Worm (Caenorhabditis elegans) whole organism, young adult: ENCODE data around the gene C33D9.3.

Experiments
- B0261.1 ChIP-seq: sonication (generic microtip); optimal IDR thresholded peaks from 2 replicates; lab custom pipeline; 2016; ENCODE audit warnings: mild to moderate bottlenecking, missing genetic modification characterization, moderate library complexity, missing compliant biosample characterization
- C06A6.2 ChIP-seq: fragments of 200-800 bp; sonication (Bioruptor generic); conservative IDR thresholded peaks from 2 replicates; pipeline ENCODE4 v1.3.6; 2022; ENCODE audit warnings: missing genetic modification characterization, missing compliant biosample characterization
- C17E4.6 ChIP-seq: fragments of 200-800 bp; sonication (Bioruptor generic); IDR thresholded peaks from 2 replicates; pipeline ENCODE4 v1.3.6; 2022; ENCODE audit warnings: missing genetic modification reagents, missing genetic modification characterization, missing compliant biosample characterization
- D2030.7 ChIP-seq: fragments of 200-800 bp; sonication (Bioruptor generic); IDR thresholded peaks from 2 replicates; pipeline ENCODE4 v1.3.6; 2022; ENCODE audit warnings: missing genetic modification reagents, missing genetic modification characterization, missing compliant biosample characterization
- F55B11.4 ChIP-seq: sonication (generic microtip); optimal IDR thresholded peaks from 2 replicates; lab custom pipeline; 2016; ENCODE audit warnings: missing compliant biosample characterization, missing genetic modification characterization, borderline replicate concordance; ENCODE audit not compliant: insufficient read depth
- F57C9.4 ChIP-seq: sonication (generic microtip); optimal IDR thresholded peaks from 2 replicates; lab custom pipeline; 2017; ENCODE audit warnings: mild to moderate bottlenecking, missing genetic modification characterization, missing compliant biosample characterization
- K11D2.4 ChIP-seq: fragments of 200-800 bp; sonication (Bioruptor generic); IDR thresholded peaks from 2 replicates; pipeline ENCODE4 v1.3.6; 2022; ENCODE audit warnings: missing genetic modification reagents, missing genetic modification characterization, missing compliant biosample characterization
- Y53F4B.3 ChIP-seq: fragments of 200-800 bp; sonication (Bioruptor generic); IDR thresholded peaks from 2 replicates; pipeline ENCODE4 v1.3.6; 2022; ENCODE audit warnings: missing genetic modification reagents, missing genetic modification characterization, missing compliant biosample characterization
- Y53G8AR.9 ChIP-seq: fragments of 200-800 bp; sonication (Bioruptor generic); conservative IDR thresholded peaks from 2 replicates; pipeline ENCODE4 v1.3.6; 2022; ENCODE audit warnings: missing genetic modification reagents, missing genetic modification characterization, missing compliant biosample characterization
- Y67H2A.10 ChIP-seq: fragments of 200-800 bp; sonication (Bioruptor generic); conservative IDR thresholded peaks from 2 replicates; pipeline ENCODE4 v1.3.6; 2022; ENCODE audit warnings: missing genetic modification reagents, missing genetic modification characterization, missing compliant biosample characterization
- Y79H2A.3 ChIP-seq: fragments of 200-800 bp; sonication (Bioruptor generic); conservative IDR thresholded peaks from 2 replicates; pipeline ENCODE4 v1.3.6; 2022; ENCODE audit warnings: missing genetic modification reagents, missing genetic modification characterization, missing compliant biosample characterization
- ZK185.1 ChIP-seq: sonication (generic microtip); optimal IDR thresholded peaks from 2 replicates; lab custom pipeline; 2016; ENCODE audit warnings: mild to moderate bottlenecking, missing genetic modification characterization, missing compliant biosample characterization; ENCODE audit not compliant: poor library complexity, severe bottlenecking
- athp-1 ChIP-seq: sonication (generic microtip); optimal IDR thresholded peaks from 2 replicates; lab custom pipeline; 2017; ENCODE audit warnings: mild to moderate bottlenecking, missing genetic modification characterization, missing compliant biosample characterization
- attf-3 ChIP-seq: fragments of 200-800 bp; sonication (Bioruptor generic); conservative IDR thresholded peaks from 2 replicates; pipeline ENCODE4 v1.3.6; 2022; ENCODE audit warnings: missing genetic modification reagents, missing genetic modification characterization, missing compliant biosample characterization
- bed-1 ChIP-seq: fragments of 200-800 bp; sonication (Bioruptor generic); IDR thresholded peaks from 2 replicates; pipeline ENCODE4 v1.3.6; 2022; ENCODE audit warnings: missing genetic modification reagents, missing genetic modification characterization, missing compliant biosample characterization
- ccch-3 ChIP-seq: fragments of 200-800 bp; sonication (Bioruptor generic); optimal IDR thresholded peaks from 2 replicates; lab custom pipeline; 2018; ENCODE audit warnings: mild to moderate bottlenecking, missing genetic modification characterization, missing compliant biosample characterization
- cebp-1 ChIP-seq, 2 experiments: fragments of 200-800 bp in 1 of 2; sonication (Bioruptor generic) in 1 of 2; sonication (generic microtip) in 1 of 2; IDR thresholded peaks in 1 of 2; optimal IDR thresholded peaks in 1 of 2; 2 replicates each; pipeline versions ENCODE4 v1.3.6 to Lab custom; 2017 to 2022; ENCODE audit warnings: missing compliant biosample characterization in 2 of 2, missing genetic modification characterization in 2 of 2, mild to moderate bottlenecking in 1 of 2, missing genetic modification reagents in 1 of 2, moderate library complexity in 1 of 2
- ceh-40 ChIP-seq: fragments of 200-800 bp; sonication (Bioruptor generic); IDR thresholded peaks from 2 replicates; pipeline ENCODE4 v1.3.6; 2022; ENCODE audit warnings: missing genetic modification characterization, missing compliant biosample characterization
- dpff-1 ChIP-seq: sonication (generic microtip); optimal IDR thresholded peaks from 2 replicates; lab custom pipeline; 2017; ENCODE audit warnings: mild to moderate bottlenecking, missing genetic modification characterization, missing compliant biosample characterization
- dpl-1 ChIP-seq: fragments of 150-350 bp; optimal IDR thresholded peaks from 2 replicates; lab custom pipeline; 2014; ENCODE audit warnings: missing biosample characterization, missing genetic modification reagents, missing genetic modification characterization
- ets-4 ChIP-seq: fragments of 200-800 bp; sonication (Bioruptor generic); optimal IDR thresholded peaks from 2 replicates; lab custom pipeline; 2018; ENCODE audit warnings: mild to moderate bottlenecking, missing genetic modification characterization, missing compliant biosample characterization
- gei-17 ChIP-seq: fragments of 200-800 bp; sonication (Bioruptor generic); optimal IDR thresholded peaks from 2 replicates; lab custom pipeline; 2018; ENCODE audit warnings: mild to moderate bottlenecking, missing genetic modification characterization, missing compliant biosample characterization
- hmg-1.2 ChIP-seq: fragments of 200-800 bp; sonication (Bioruptor generic); IDR thresholded peaks from 2 replicates; pipeline ENCODE4 v1.3.6; 2022; ENCODE audit warnings: missing genetic modification reagents, missing genetic modification characterization, missing compliant biosample characterization
- hrde-1 ChIP-seq: sonication (generic microtip); optimal IDR thresholded peaks from 2 replicates; lab custom pipeline; 2016; ENCODE audit warnings: missing genetic modification characterization, mild to moderate bottlenecking, missing compliant biosample characterization, moderate library complexity, missing genotype, missing genetic modification reagents, borderline replicate concordance
- let-607 ChIP-seq, 2 experiments: fragments of 200-800 bp in 1 of 2; sonication (Bioruptor generic) in 1 of 2; sonication (generic microtip) in 1 of 2; optimal IDR thresholded peaks; 2 replicates each; lab custom pipeline; 2016 to 2018; ENCODE audit warnings: mild to moderate bottlenecking in 2 of 2, missing compliant biosample characterization in 2 of 2, missing genetic modification characterization in 2 of 2, moderate library complexity in 2 of 2, missing genotype in 1 of 2
- lin-35 ChIP-seq, 3 experiments: fragments of 150-350 bp in 2 of 3; sonication (generic microtip) in 1 of 3; optimal IDR thresholded peaks; 2 replicates each; lab custom pipeline; 2014 to 2018; ENCODE audit warnings: missing biosample characterization in 3 of 3, missing genetic modification characterization in 3 of 3, missing genetic modification reagents in 3 of 3
- lin-40 ChIP-seq: sonication (generic microtip); optimal IDR thresholded peaks from 2 replicates; lab custom pipeline; 2016; ENCODE audit warnings: missing genetic modification characterization, mild to moderate bottlenecking, missing compliant biosample characterization, missing genotype, missing genetic modification reagents
- madf-10 ChIP-seq: sonication (generic microtip); optimal IDR thresholded peaks from 2 replicates; lab custom pipeline; 2016; ENCODE audit warnings: mild to moderate bottlenecking, missing genetic modification characterization, missing compliant biosample characterization
- mel-28 ChIP-seq: sonication (generic microtip); optimal IDR thresholded peaks from 2 replicates; lab custom pipeline; 2016; ENCODE audit warnings: borderline replicate concordance, mild to moderate bottlenecking, missing genetic modification characterization, missing compliant biosample characterization
- nfya-2 ChIP-seq: fragments of 200-800 bp; sonication (Bioruptor generic); IDR thresholded peaks from 2 replicates; pipeline ENCODE4 v1.3.6; 2022; ENCODE audit warnings: missing genetic modification reagents, missing genetic modification characterization, missing compliant biosample characterization
- nhr-179 ChIP-seq: sonication (generic microtip); optimal IDR thresholded peaks from 2 replicates; lab custom pipeline; 2016; ENCODE audit warnings: mild to moderate bottlenecking, missing genetic modification characterization, missing compliant biosample characterization
- nhr-90 ChIP-seq: sonication (generic microtip); optimal IDR thresholded peaks from 2 replicates; lab custom pipeline; 2016; ENCODE audit warnings: missing genotype, mild to moderate bottlenecking, missing genetic modification characterization, missing compliant biosample characterization
- pbrm-1 ChIP-seq: fragments of 200-800 bp; sonication (Bioruptor generic); IDR thresholded peaks from 2 replicates; pipeline ENCODE4 v1.3.6; 2022; ENCODE audit warnings: missing genetic modification reagents, missing genetic modification characterization, missing compliant biosample characterization
- pha-4 ChIP-seq: fragments of 150-350 bp; sonication (generic microtip); optimal IDR thresholded peaks from 2 replicates; lab custom pipeline; 2014; ENCODE audit warnings: missing biosample characterization, missing genetic modification reagents, missing genetic modification characterization
- rcor-1 ChIP-seq: fragments of 200-800 bp; sonication (Bioruptor generic); IDR thresholded peaks from 2 replicates; pipeline ENCODE4 v1.3.6; 2022; ENCODE audit warnings: missing genetic modification reagents, missing genetic modification characterization, missing compliant biosample characterization
- rec-8 ChIP-seq, 2 experiments: sonication (generic microtip); optimal IDR thresholded peaks; 2 replicates each; lab custom pipeline; 2016; ENCODE audit warnings: mild to moderate bottlenecking in 2 of 2, missing genetic modification characterization in 2 of 2, missing genetic modification reagents in 2 of 2, missing genotype in 2 of 2, missing biosample characterization in 1 of 2, missing compliant biosample characterization in 1 of 2, moderate library complexity in 1 of 2
- snpc-1.1 ChIP-seq: sonication (generic microtip); optimal IDR thresholded peaks from 2 replicates; lab custom pipeline; 2017; ENCODE audit warnings: missing genetic modification characterization, mild to moderate bottlenecking, missing compliant biosample characterization, antibody characterized with exemption, moderate library complexity, missing genotype, missing genetic modification reagents; ENCODE audit not compliant: insufficient read depth
- unc-130 ChIP-seq: sonication (generic microtip); optimal IDR thresholded peaks from 2 replicates; lab custom pipeline; 2016; ENCODE audit warnings: missing genetic modification reagents, missing genetic modification characterization, missing compliant biosample characterization
- ztf-25 ChIP-seq: fragments of 200-800 bp; sonication (Bioruptor generic); IDR thresholded peaks from 2 replicates; pipeline ENCODE4 v1.3.6; 2022; ENCODE audit warnings: missing genetic modification reagents, missing genetic modification characterization, missing compliant biosample characterization

C33D9.3 gene

DNA sequence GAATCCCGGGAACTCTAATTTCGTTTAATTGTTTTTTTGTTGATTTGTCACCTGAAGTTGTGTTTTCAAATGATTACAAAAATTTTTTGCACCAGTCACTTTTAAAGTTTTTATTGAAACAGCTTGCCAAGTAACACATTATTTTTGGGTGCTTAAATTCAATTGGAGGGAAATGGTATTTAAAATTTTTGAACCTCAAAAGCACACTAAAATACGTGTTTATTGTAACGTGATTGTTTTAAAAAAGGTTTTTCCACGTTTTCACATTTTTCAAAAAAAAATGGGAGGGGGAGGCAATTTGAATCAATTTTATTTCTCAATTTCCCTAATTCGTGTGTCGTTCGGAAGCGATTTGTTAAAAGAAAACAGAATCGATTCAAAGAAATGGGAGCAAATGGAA is 28.4 kb upstream of the C33D9.3 start, which contains the start of gene T28C6.5:
Gene T28C6.5 (plus strand): TSS at position 301 of the 400 bp plus-strand sequence.
- no peak for TF ChIP-seq gei-17 (GFP tag; lab: Kevin White, UChicago)
- TF ChIP-seq Y79H2A.3: no peak
- TF ChIP-seq nfya-2 (GFP tag; lab: Robert Waterston, UW): no peak
- TF ChIP-seq ceh-40: no peak
- no peak for TF ChIP-seq hrde-1
- TF ChIP-seq ZK185.1 (tag; lab: Kevin White, UChicago): no peak
- TF ChIP-seq C17E4.6: no peak
- no peak for TF ChIP-seq B0261.1
- TF ChIP-seq snpc-1.1: no peak
- TF ChIP-seq K11D2.4 (GFP tag; lab: Robert Waterston, UW): no peak
- no peak for TF ChIP-seq nhr-179 (tag; lab: Kevin White, UChicago)
- TF ChIP-seq, all 124 proteins: peak for 0

DNA sequence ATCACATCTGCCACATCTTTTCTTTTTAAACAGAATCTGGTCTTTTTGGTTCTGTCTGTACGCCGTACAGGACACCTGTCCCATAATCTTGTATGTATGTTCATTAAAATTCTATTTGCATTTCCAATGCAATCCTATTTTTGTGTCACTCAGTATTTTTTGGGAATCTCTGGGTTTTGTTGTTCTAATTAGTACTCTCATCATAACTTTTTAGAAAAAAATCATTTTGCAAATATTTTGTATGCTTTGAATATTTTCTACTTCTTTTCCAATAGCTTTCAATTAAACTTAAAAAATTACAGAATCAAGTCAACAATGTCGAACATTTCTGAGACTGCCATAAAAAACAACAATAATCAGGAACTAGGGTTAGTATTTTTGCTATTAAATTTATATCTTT is 27.3 kb upstream of the C33D9.3 start, which contains the start of gene T28C6.3:
Gene T28C6.3 (plus strand): TSS at position 301 of the 400 bp plus-strand sequence.
- TF ChIP-seq hmg-1.2: no peak
- no peak for TF ChIP-seq D2030.7 (GFP tag; lab: Robert Waterston, UW)
- no peak for TF ChIP-seq dpl-1
- no peak for TF ChIP-seq pha-4 (tag; lab: Kevin White, UChicago)
- TF ChIP-seq lin-35 (GFP tag; optimal IDR thresholded peaks at IDR 0.05; lab: Kevin White, UChicago): no peak
- no peak for TF ChIP-seq ztf-25
- no peak for TF ChIP-seq athp-1 (tag; lab: Kevin White, UChicago)
- TF ChIP-seq unc-130 (GFP tag; lab: Kevin White, UChicago): no peak
- no peak for TF ChIP-seq let-607 (tag; optimal IDR thresholded peaks at IDR 0.05; lab: Kevin White, UChicago)
- no peak for TF ChIP-seq bed-1 (GFP tag; lab: Robert Waterston, UW)
- no peak for TF ChIP-seq F55B11.4 (tag; lab: Kevin White, UChicago)
- no peak for TF ChIP-seq madf-10 (tag; lab: Kevin White, UChicago)
- TF ChIP-seq rec-8 (tag; optimal IDR thresholded peaks at IDR 0.05; lab: Kevin White, UChicago): no peak
- no peak for TF ChIP-seq ets-4 (GFP tag; lab: Kevin White, UChicago)
- no peak for TF ChIP-seq pbrm-1 (GFP tag; lab: Robert Waterston, UW)
- TF ChIP-seq, all 124 proteins: peak for 0

DNA sequence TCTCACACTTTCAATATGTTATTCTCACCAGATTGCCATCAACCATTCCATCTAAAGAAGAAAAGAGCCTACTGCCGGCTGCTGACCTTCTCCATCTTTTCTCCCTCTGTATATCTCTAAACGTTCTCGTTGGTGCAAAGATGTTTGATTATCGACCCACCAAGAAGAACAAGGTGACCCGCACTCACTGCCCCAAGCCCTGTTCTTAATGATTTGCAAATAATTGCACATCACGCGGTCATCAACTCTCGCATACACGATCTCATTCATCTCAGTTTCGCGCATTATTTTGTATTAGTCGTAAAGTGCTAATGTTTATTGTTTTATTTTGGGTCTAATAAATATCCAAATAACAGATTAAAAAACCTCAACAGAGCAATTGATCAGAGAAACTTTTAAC is 26.8 kb upstream of the C33D9.3 start:
- TF ChIP-seq Y79H2A.3 (no peak), nhr-90 (no peak), bed-1 (GFP tag; lab: Robert Waterston, UW) (no peak), Y67H2A.10 (no peak), C06A6.2 (GFP tag; lab: Robert Waterston, UW) (no peak), dpff-1 (no peak), Y53G8AR.9 (no peak), Y53F4B.3 (GFP tag; lab: Robert Waterston, UW) (no peak), B0261.1 (no peak), lin-40 (no peak), rcor-1 (GFP tag; lab: Robert Waterston, UW) (no peak), mel-28 (tag; lab: Kevin White, UChicago) (no peak), attf-3 (no peak), hrde-1 (no peak), cebp-1 (GFP tag; IDR thresholded peaks at IDR 0.05; lab: Robert Waterston, UW) (no peak), cebp-1 (tag; optimal IDR thresholded peaks at IDR 0.05; lab: Kevin White, UChicago) (no peak), F57C9.4 (no peak), ccch-3 (GFP tag; lab: Kevin White, UChicago) (no peak)
